Fruit fly (Drosophila melanogaster) whole organism, prepupa: ENCODE results near the gene CG15141.
A peak's percentile ranks its signal among the peaks of the same experiment; 100 is the strongest.

Source experiments
- Blimp-1 ChIP-seq: fragments of 200-800 bp; sonication (Bioruptor generic); optimal IDR thresholded peaks from 3 replicates; lab custom pipeline; 2017; ENCODE audit warnings: missing biosample characterization, missing genetic modification characterization, mild to moderate bottlenecking, moderate library complexity, missing genetic modification reagents
- CG10631 ChIP-seq: fragments of 200-800 bp; sonication (Bioruptor generic); optimal IDR thresholded peaks from 2 replicates; lab custom pipeline; 2016; ENCODE audit warnings: missing biosample characterization, missing genetic modification characterization
- CG11294 ChIP-seq: fragments of 200-800 bp; sonication (Bioruptor generic); IDR thresholded peaks from 2 replicates; pipeline ENCODE4 v1.3.6; 2022; ENCODE audit warnings: missing biosample characterization, missing genetic modification characterization
- CG11762 ChIP-seq: fragments of 200-800 bp; sonication (Bioruptor generic); optimal IDR thresholded peaks from 3 replicates; lab custom pipeline; 2016; ENCODE audit warnings: missing biosample characterization, missing genetic modification characterization; ENCODE audit not compliant: insufficient read depth
- CG11902 ChIP-seq: fragments of 200-800 bp; sonication (Bioruptor generic); optimal IDR thresholded peaks from 3 replicates; lab custom pipeline; 2016; ENCODE audit warnings: missing biosample characterization, missing genetic modification characterization
- CG1621 ChIP-seq: fragments of 200-800 bp; sonication (Bioruptor generic); optimal IDR thresholded peaks from 3 replicates; lab custom pipeline; 2018; ENCODE audit warnings: missing biosample characterization, mild to moderate bottlenecking, missing genetic modification characterization
- CG16779 ChIP-seq: fragments of 200-800 bp; sonication (Bioruptor generic); optimal IDR thresholded peaks from 3 replicates; lab custom pipeline; 2017; ENCODE audit warnings: missing biosample characterization, mild to moderate bottlenecking, missing genetic modification characterization
- CG3032 ChIP-seq: fragments of 200-800 bp; optimal IDR thresholded peaks from 2 replicates; lab custom pipeline; 2019; ENCODE audit warnings: missing biosample characterization, mild to moderate bottlenecking, missing genetic modification characterization, moderate library complexity
- CG32006 ChIP-seq: fragments of 200-800 bp; sonication (Bioruptor generic); optimal IDR thresholded peaks from 3 replicates; lab custom pipeline; 2017; ENCODE audit warnings: missing biosample characterization, mild to moderate bottlenecking, missing genetic modification characterization
- CG34406 ChIP-seq: fragments of 200-800 bp; sonication (Bioruptor generic); optimal IDR thresholded peaks from 3 replicates; lab custom pipeline; 2016; ENCODE audit warnings: missing biosample characterization, missing genetic modification characterization
- CG3919 ChIP-seq: fragments of 200-800 bp; sonication (Bioruptor generic); optimal IDR thresholded peaks from 3 replicates; lab custom pipeline; 2016; ENCODE audit warnings: missing biosample characterization, missing genetic modification characterization
- CG4318 ChIP-seq: fragments of 200-800 bp; sonication (Bioruptor generic); optimal IDR thresholded peaks from 3 replicates; lab custom pipeline; 2017; ENCODE audit warnings: missing biosample characterization, mild to moderate bottlenecking, missing genetic modification characterization
- CG6163 ChIP-seq: fragments of 200-800 bp; sonication (Bioruptor generic); IDR thresholded peaks from 3 replicates; pipeline ENCODE4 v1.3.6; 2022; ENCODE audit warnings: missing biosample characterization, missing genetic modification characterization
- CG6792 ChIP-seq: fragments of 200-800 bp; sonication (Bioruptor generic); optimal IDR thresholded peaks from 3 replicates; lab custom pipeline; 2016; ENCODE audit warnings: missing biosample characterization, missing genetic modification characterization
- CG6808 ChIP-seq: fragments of 200-800 bp; sonication (Bioruptor generic); optimal IDR thresholded peaks from 3 replicates; lab custom pipeline; 2017; ENCODE audit warnings: missing biosample characterization, missing genetic modification characterization, mild to moderate bottlenecking, moderate library complexity, missing genetic modification reagents
- CG6854 ChIP-seq: fragments of 200-800 bp; sonication (Bioruptor generic); optimal IDR thresholded peaks from 2 replicates; lab custom pipeline; 2017; ENCODE audit warnings: missing biosample characterization, mild to moderate bottlenecking, missing genetic modification characterization
- CG8119 ChIP-seq: fragments of 200-800 bp; sonication (Bioruptor generic); IDR thresholded peaks from 3 replicates; pipeline ENCODE4 v1.3.6; 2022; ENCODE audit warnings: missing biosample characterization, missing genetic modification characterization
- CG8632 ChIP-seq: fragments of 200-800 bp; sonication (Bioruptor generic); optimal IDR thresholded peaks from 3 replicates; lab custom pipeline; 2016; ENCODE audit warnings: missing biosample characterization, missing genetic modification characterization
- CG9139 ChIP-seq: fragments of 200-800 bp; sonication (Bioruptor generic); optimal IDR thresholded peaks from 3 replicates; lab custom pipeline; 2017; ENCODE audit warnings: missing biosample characterization, mild to moderate bottlenecking, missing genetic modification characterization
- Eip75B ChIP-seq: fragments of 200-800 bp; sonication (Bioruptor generic); optimal IDR thresholded peaks from 3 replicates; lab custom pipeline; 2016; ENCODE audit warnings: missing biosample characterization, missing genetic modification characterization
- Eip78C ChIP-seq: fragments of 200-800 bp; sonication (Bioruptor generic); peaks from one replicate; lab custom pipeline; 2016; ENCODE audit warnings: missing biosample characterization, missing genetic modification characterization
- Ets96B ChIP-seq: fragments of 200-800 bp; optimal IDR thresholded peaks from 2 replicates; lab custom pipeline; 2019; ENCODE audit warnings: missing biosample characterization, mild to moderate bottlenecking, missing genetic modification characterization, moderate library complexity
- Gug ChIP-seq: fragments of 200-800 bp; sonication (Bioruptor generic); IDR thresholded peaks from 2 replicates; pipeline ENCODE4 v1.3.6; 2022; ENCODE audit warnings: missing biosample characterization, missing genetic modification characterization
- Hr39 ChIP-seq: fragments of 200-800 bp; sonication (Bioruptor generic); optimal IDR thresholded peaks from 2 replicates; lab custom pipeline; 2016; ENCODE audit warnings: missing biosample characterization, missing genetic modification characterization
- Hr4 ChIP-seq: fragments of 200-800 bp; sonication (Bioruptor generic); optimal IDR thresholded peaks from 3 replicates; lab custom pipeline; 2016; ENCODE audit warnings: missing biosample characterization, missing genetic modification characterization
- Lpt ChIP-seq: fragments of 200-800 bp; sonication (Bioruptor generic); optimal IDR thresholded peaks from 3 replicates; lab custom pipeline; 2016; ENCODE audit warnings: missing biosample characterization, missing genetic modification characterization
- Met ChIP-seq: fragments of 200-800 bp; sonication (Bioruptor generic); optimal IDR thresholded peaks from 3 replicates; lab custom pipeline; 2016; ENCODE audit warnings: missing biosample characterization, missing genetic modification characterization
- OdsH ChIP-seq: fragments of 200-800 bp; sonication (Bioruptor generic); optimal IDR thresholded peaks from 3 replicates; lab custom pipeline; 2016; ENCODE audit warnings: missing biosample characterization, missing genetic modification characterization
- Smox ChIP-seq: fragments of 200-800 bp; sonication (Bioruptor generic); optimal IDR thresholded peaks from 3 replicates; lab custom pipeline; 2016; ENCODE audit warnings: missing biosample characterization, missing genetic modification characterization
- Sox102F ChIP-seq: fragments of 200-800 bp; sonication (Bioruptor generic); optimal IDR thresholded peaks from 2 replicates; lab custom pipeline; 2016; ENCODE audit warnings: missing biosample characterization, mild to moderate bottlenecking, missing genetic modification characterization
- Sox14 ChIP-seq: fragments of 200-800 bp; sonication (Bioruptor generic); optimal IDR thresholded peaks from 3 replicates; lab custom pipeline; 2016; ENCODE audit warnings: missing biosample characterization, missing genetic modification characterization
- Sox15 ChIP-seq: fragments of 200-800 bp; sonication (Bioruptor generic); optimal IDR thresholded peaks from 3 replicates; lab custom pipeline; 2016; ENCODE audit warnings: missing biosample characterization, missing genetic modification characterization
- achi ChIP-seq: fragments of 200-800 bp; sonication (Bioruptor generic); optimal IDR thresholded peaks from 3 replicates; lab custom pipeline; 2016; ENCODE audit warnings: missing biosample characterization, missing genetic modification characterization
- acj6 ChIP-seq: fragments of 200-800 bp; sonication (Bioruptor generic); optimal IDR thresholded peaks from 3 replicates; lab custom pipeline; 2016; ENCODE audit warnings: missing biosample characterization, missing genetic modification characterization
- cyc ChIP-seq: fragments of 200-800 bp; sonication (Bioruptor generic); optimal IDR thresholded peaks from 3 replicates; lab custom pipeline; 2016; ENCODE audit warnings: missing biosample characterization, missing genetic modification characterization
- dac ChIP-seq: fragments of 200-800 bp; sonication (Bioruptor generic); optimal IDR thresholded peaks from 2 replicates; lab custom pipeline; 2017; ENCODE audit warnings: missing biosample characterization, mild to moderate bottlenecking, missing genetic modification characterization
- dsx ChIP-seq: fragments of 200-800 bp; optimal IDR thresholded peaks from 3 replicates; lab custom pipeline; 2019; ENCODE audit warnings: missing biosample characterization, mild to moderate bottlenecking, missing genetic modification characterization, moderate library complexity; ENCODE audit not compliant: poor library complexity, severe bottlenecking
- eg ChIP-seq: fragments of 200-800 bp; sonication (Bioruptor generic); IDR thresholded peaks from 3 replicates; pipeline ENCODE4 v1.3.6; 2022; ENCODE audit warnings: missing biosample characterization, missing genetic modification characterization
- fd59A ChIP-seq: fragments of 200-800 bp; sonication (Bioruptor generic); optimal IDR thresholded peaks from 2 replicates; lab custom pipeline; 2017; ENCODE audit warnings: missing biosample characterization, mild to moderate bottlenecking, missing genetic modification characterization, missing genetic modification reagents
- fkh ChIP-seq: fragments of 200-800 bp; sonication (Bioruptor generic); optimal IDR thresholded peaks from 3 replicates; lab custom pipeline; 2017; ENCODE audit warnings: missing biosample characterization, mild to moderate bottlenecking, missing genetic modification characterization, moderate library complexity
- lz ChIP-seq: fragments of 200-800 bp; sonication (Bioruptor generic); optimal IDR thresholded peaks from 3 replicates; lab custom pipeline; 2016; ENCODE audit warnings: missing biosample characterization, missing genetic modification characterization
- net ChIP-seq: fragments of 200-800 bp; sonication (Bioruptor generic); optimal IDR thresholded peaks from 3 replicates; lab custom pipeline; 2016; ENCODE audit warnings: missing biosample characterization, missing genetic modification characterization
- pdm3 ChIP-seq: fragments of 200-800 bp; sonication (Bioruptor generic); optimal IDR thresholded peaks from 3 replicates; lab custom pipeline; 2016; ENCODE audit warnings: missing biosample characterization, missing genetic modification characterization
- salr ChIP-seq, 2 experiments: fragments of 200-800 bp; sonication (Bioruptor generic); optimal IDR thresholded peaks; 3 replicates each; lab custom pipeline; 2016 to 2018; ENCODE audit warnings: missing biosample characterization in 2 of 2, missing genetic modification characterization in 2 of 2, mild to moderate bottlenecking in 1 of 2
- spab ChIP-seq: fragments of 200-800 bp; sonication (Bioruptor generic); optimal IDR thresholded peaks from 2 replicates; lab custom pipeline; 2017; ENCODE audit warnings: missing biosample characterization, mild to moderate bottlenecking, missing genetic modification characterization, missing genetic modification reagents
- ss ChIP-seq, 2 experiments: fragments of 200-800 bp; sonication (Bioruptor generic); optimal IDR thresholded peaks; 2 replicates in 1 of 2; 3 replicates in 1 of 2; lab custom pipeline; 2017 to 2018; ENCODE audit warnings: mild to moderate bottlenecking in 2 of 2, missing biosample characterization in 2 of 2, missing genetic modification characterization in 2 of 2, moderate library complexity in 1 of 2
- svp ChIP-seq: fragments of 200-800 bp; sonication (Bioruptor generic); peaks from one replicate; lab custom pipeline; 2016; ENCODE audit warnings: missing biosample characterization, missing genetic modification characterization
- topi ChIP-seq: fragments of 200-800 bp; sonication (Bioruptor generic); optimal IDR thresholded peaks from 3 replicates; lab custom pipeline; 2016; ENCODE audit warnings: missing biosample characterization, missing genetic modification characterization

The CG15141 gene

DNA sequence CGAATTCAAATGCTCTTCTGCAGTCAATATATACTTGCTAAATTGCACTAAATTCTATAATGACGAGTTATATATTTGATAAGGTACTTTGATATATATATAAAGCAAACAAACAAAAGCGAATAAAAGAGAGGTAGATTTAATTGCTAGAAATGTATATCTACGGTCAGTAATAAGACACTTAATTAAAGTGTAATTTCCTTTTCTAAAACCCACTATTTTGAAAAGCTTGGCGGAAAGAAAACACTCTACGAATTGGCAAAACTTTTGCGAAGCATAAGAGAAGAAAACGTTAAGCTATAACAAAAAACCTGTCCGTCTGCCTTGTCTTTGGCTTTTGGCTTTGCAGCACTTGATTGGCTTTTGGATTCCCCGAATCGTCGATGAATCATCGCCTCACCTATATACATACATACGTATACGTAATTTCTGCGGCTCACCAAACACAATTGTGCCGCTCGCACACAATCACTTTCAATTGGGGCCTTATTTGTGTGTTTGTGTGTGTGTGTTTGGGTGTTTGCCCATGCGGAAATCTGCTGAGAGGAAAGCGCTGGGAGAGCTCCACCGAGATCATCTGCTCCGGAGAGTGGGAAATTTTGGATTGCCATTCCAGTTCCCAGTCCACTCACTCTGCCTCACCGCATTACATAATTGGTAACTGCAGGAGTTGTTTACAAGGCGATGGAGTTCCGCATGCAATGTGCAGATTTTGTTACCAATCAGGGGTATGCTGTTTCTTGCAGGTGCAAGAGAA, 20.3 kb downstream of the CG15141 start (continued):
- TF ChIP-seq CG3919 (no peak), CG6163 (GFP tag; lab: Robert Waterston, UW) (peak; percentile 10; the same call in 2 of the 3 replicates), dac (GFP tag; lab: Kevin White, UChicago) (no peak), ss (GFP tag; optimal IDR thresholded peaks at IDR 0.05; lab: Kevin White, UChicago) (no peak), eg (no peak), CG8119 (GFP tag; lab: Robert Waterston, UW) (peak; percentile 62), salr (GFP tag; optimal IDR thresholded peaks at IDR 0.05; lab: Kevin White, UChicago) (no peak), CG32006 (GFP tag; lab: Kevin White, UChicago) (no peak), OdsH (GFP tag; lab: Kevin White, UChicago) (no peak), Ets96B (peak; percentile 61), Hr4 (no peak), Sox14 (no peak), CG6854 (peak; percentile 2), dsx (GFP tag; lab: Kevin White, UChicago) (no peak), CG11902 (GFP tag; lab: Kevin White, UChicago) (no peak), Hr39 (GFP tag; lab: Kevin White, UChicago) (no peak)

- TF ChIP-seq dac (GFP tag; lab: Kevin White, UChicago) = no peak
- peak in 1 of 2 experiments; percentile 71 for TF ChIP-seq salr (GFP tag; optimal IDR thresholded peaks at IDR 0.05; lab: Kevin White, UChicago)
- TF ChIP-seq CG34406 (GFP tag; lab: Kevin White, UChicago) = peak; percentile 77
- no peak for TF ChIP-seq CG32006 (GFP tag; lab: Kevin White, UChicago)
- no peak for TF ChIP-seq spab
- peak; percentile 36 for TF ChIP-seq Gug (GFP tag; lab: Robert Waterston, UW)
- peak; percentile 93 for TF ChIP-seq svp (GFP tag; lab: Kevin White, UChicago)
- peak; percentile 66 for TF ChIP-seq Ets96B
- no peak for TF ChIP-seq CG6854
- peak; percentile 70 for TF ChIP-seq Met (GFP tag; lab: Kevin White, UChicago)
- peak; percentile 61 for TF ChIP-seq CG11762 (GFP tag; lab: Kevin White, UChicago)
- no peak for TF ChIP-seq CG9139 (GFP tag; lab: Kevin White, UChicago)
- peak; percentile 47 for TF ChIP-seq Eip75B (GFP tag; lab: Kevin White, UChicago)
- TF ChIP-seq CG4318 = peak; percentile 32
- peak; percentile 73 for TF ChIP-seq CG6792 (GFP tag; lab: Kevin White, UChicago)
- no peak for TF ChIP-seq Blimp-1
- peak; percentile 65 for TF ChIP-seq Sox15 (GFP tag; lab: Kevin White, UChicago)
- TF ChIP-seq acj6 (GFP tag; lab: Kevin White, UChicago) = peak; percentile 76
- TF ChIP-seq CG1621 = no peak
- TF ChIP-seq pdm3 (GFP tag; lab: Kevin White, UChicago) = peak; percentile 79
- TF ChIP-seq cyc (GFP tag; lab: Kevin White, UChicago) = peak; percentile 70
- peak; percentile 48 for TF ChIP-seq Lpt (GFP tag; lab: Kevin White, UChicago)
- no peak for TF ChIP-seq CG16779 (tag; lab: Kevin White, UChicago)
- TF ChIP-seq achi (GFP tag; lab: Kevin White, UChicago) = peak; percentile 82
- TF ChIP-seq net = peak; percentile 78
- TF ChIP-seq CG6808 (GFP tag; lab: Kevin White, UChicago) = no peak
- TF ChIP-seq fd59A (GFP tag; lab: Kevin White, UChicago) = no peak
- no peak for TF ChIP-seq Smox
- TF ChIP-seq CG6163 (GFP tag; lab: Robert Waterston, UW) = peak; percentile 62; the same call in 2 of the 3 replicates
- TF ChIP-seq CG8632 (GFP tag; lab: Kevin White, UChicago) = peak; percentile 75
- peak; percentile 97 for TF ChIP-seq Eip78C (GFP tag; lab: Kevin White, UChicago)
- TF ChIP-seq topi (GFP tag; lab: Kevin White, UChicago) = peak; percentile 82
- peak; percentile 68 for TF ChIP-seq Sox102F (GFP tag; lab: Kevin White, UChicago)
- TF ChIP-seq CG10631 (GFP tag; lab: Kevin White, UChicago) = peak; percentile 76
- peak; percentile 32 for TF ChIP-seq CG3032
- peak; percentile 72 for TF ChIP-seq lz
- TF ChIP-seq eg = peak; percentile 66
- TF ChIP-seq ss (GFP tag; optimal IDR thresholded peaks at IDR 0.05; lab: Kevin White, UChicago) = no peak
- 0 out of 2 replicates have a peak, but pooled peaks have one; percentile 16 for TF ChIP-seq CG11294 (GFP tag; lab: Robert Waterston, UW)
- TF ChIP-seq Hr39 (GFP tag; lab: Kevin White, UChicago) = peak; percentile 74
- no peak for TF ChIP-seq fkh (GFP tag; lab: Kevin White, UChicago)
Observed at dm6 chr2L:17431359-17431675, 20.9 kb downstream of the CG15141 start.
